Worm (Caenorhabditis elegans) whole organism, mixed stage, embryonic: Measurements from ENCODE around the gene lgc-22.

ENCODE experiments used
- bed-3 ChIP-seq: fragments of 200-800 bp; sonication (Bioruptor generic); optimal IDR thresholded peaks from 3 replicates; lab custom pipeline; 2018; ENCODE audit warnings: mild to moderate bottlenecking, missing genetic modification characterization, moderate library complexity, missing compliant biosample characterization
- blmp-1 ChIP-seq: fragments of 150-350 bp; optimal IDR thresholded peaks from 2 replicates; lab custom pipeline; 2014; ENCODE audit warnings: missing biosample characterization, missing genetic modification characterization
- ceh-39 ChIP-seq: fragments of 150-350 bp; optimal IDR thresholded peaks from 2 replicates; lab custom pipeline; 2014; ENCODE audit warnings: missing biosample characterization, missing genetic modification characterization
- ceh-83 ChIP-seq: fragments of 200-800 bp; sonication (Bioruptor generic); optimal IDR thresholded peaks from 2 replicates; lab custom pipeline; 2018; ENCODE audit warnings: mild to moderate bottlenecking, missing genetic modification characterization, missing compliant biosample characterization
- ces-1 ChIP-seq: fragments of 150-350 bp; optimal IDR thresholded peaks from 2 replicates; lab custom pipeline; 2014; ENCODE audit warnings: missing biosample characterization, missing genetic modification reagents, missing genetic modification characterization
- cnd-1 ChIP-seq: fragments of 200-800 bp; sonication (Bioruptor generic); optimal IDR thresholded peaks from 2 replicates; lab custom pipeline; 2018; ENCODE audit warnings: mild to moderate bottlenecking, missing genetic modification characterization, missing compliant biosample characterization
- drap-1 ChIP-seq: fragments of 200-800 bp; sonication (Bioruptor generic); optimal IDR thresholded peaks from 3 replicates; lab custom pipeline; 2018; ENCODE audit warnings: mild to moderate bottlenecking, missing genetic modification characterization, missing compliant biosample characterization
- elt-1 ChIP-seq: sonication (generic microtip); optimal IDR thresholded peaks from 2 replicates; lab custom pipeline; 2017; ENCODE audit warnings: missing genetic modification characterization, mild to moderate bottlenecking, missing compliant biosample characterization, antibody characterized with exemption, moderate library complexity, borderline replicate concordance; ENCODE audit not compliant: insufficient read depth
- elt-3 ChIP-seq: fragments of 150-350 bp; optimal IDR thresholded peaks from 2 replicates; lab custom pipeline; 2014; ENCODE audit warnings: missing biosample characterization, missing genetic modification characterization
- flh-1 ChIP-seq: fragments of 200-800 bp; sonication (Bioruptor generic); optimal IDR thresholded peaks from 2 replicates; lab custom pipeline; 2018; ENCODE audit warnings: mild to moderate bottlenecking, missing genetic modification characterization, moderate library complexity, missing compliant biosample characterization
- ham-2 ChIP-seq: fragments of 200-800 bp; sonication (Bioruptor generic); optimal IDR thresholded peaks from 2 replicates; lab custom pipeline; 2018; ENCODE audit warnings: mild to moderate bottlenecking, missing genetic modification characterization, missing compliant biosample characterization
- lin-13 ChIP-seq: fragments of 150-350 bp; optimal IDR thresholded peaks from 2 replicates; lab custom pipeline; 2014; ENCODE audit warnings: missing biosample characterization, missing genetic modification characterization
- lin-32 ChIP-seq: fragments of 200-800 bp; sonication (Bioruptor generic); optimal IDR thresholded peaks from 2 replicates; lab custom pipeline; 2018; ENCODE audit warnings: mild to moderate bottlenecking, missing genetic modification characterization, missing compliant biosample characterization
- lsy-2 ChIP-seq: fragments of 150-350 bp; optimal IDR thresholded peaks from 2 replicates; lab custom pipeline; 2014; ENCODE audit warnings: missing biosample characterization, missing genetic modification characterization
- mab-5 ChIP-seq: fragments of 150-350 bp; optimal IDR thresholded peaks from 2 replicates; lab custom pipeline; 2014; ENCODE audit warnings: missing biosample characterization, missing genetic modification characterization
- mep-1 ChIP-seq: fragments of 150-350 bp; optimal IDR thresholded peaks from 2 replicates; lab custom pipeline; 2017; ENCODE audit warnings: missing biosample characterization, missing genetic modification reagents, missing genetic modification characterization, inconsistent platforms
- nhr-12 ChIP-seq: fragments of 150-350 bp; optimal IDR thresholded peaks from 2 replicates; lab custom pipeline; 2014; ENCODE audit warnings: missing biosample characterization, missing genetic modification characterization
- nhr-2 ChIP-seq: fragments of 150-350 bp; optimal IDR thresholded peaks from 2 replicates; lab custom pipeline; 2014; ENCODE audit warnings: missing biosample characterization, missing genetic modification characterization
- nhr-237 ChIP-seq: fragments of 150-350 bp; optimal IDR thresholded peaks from 2 replicates; lab custom pipeline; 2014; ENCODE audit warnings: missing biosample characterization, missing genetic modification characterization
- nhr-28 ChIP-seq: fragments of 150-350 bp; optimal IDR thresholded peaks from 2 replicates; lab custom pipeline; 2014; ENCODE audit warnings: missing biosample characterization, missing genetic modification characterization
- nhr-76 ChIP-seq: sonication (generic microtip); optimal IDR thresholded peaks from 2 replicates; lab custom pipeline; 2017; ENCODE audit warnings: missing biosample characterization, missing genetic modification characterization
- pha-4 ChIP-seq: fragments of 150-350 bp; optimal IDR thresholded peaks from 2 replicates; lab custom pipeline; 2018; ENCODE audit warnings: missing biosample characterization, missing genetic modification reagents, missing genetic modification characterization
- sem-2 ChIP-seq: fragments of 200-800 bp; sonication (Bioruptor generic); optimal IDR thresholded peaks from 2 replicates; lab custom pipeline; 2018; ENCODE audit warnings: mild to moderate bottlenecking, missing genetic modification characterization, missing compliant biosample characterization
- snpc-4 ChIP-seq: fragments of 150-350 bp; optimal IDR thresholded peaks from 2 replicates; lab custom pipeline; 2014; ENCODE audit warnings: missing biosample characterization, missing genetic modification characterization
- sptf-1 ChIP-seq: sonication (generic microtip); optimal IDR thresholded peaks from 2 replicates; lab custom pipeline; 2017; ENCODE audit warnings: mild to moderate bottlenecking, missing genetic modification characterization, moderate library complexity, missing compliant biosample characterization
- tbx-8 ChIP-seq: fragments of 200-800 bp; sonication (Bioruptor generic); optimal IDR thresholded peaks from 2 replicates; lab custom pipeline; 2018; ENCODE audit warnings: mild to moderate bottlenecking, missing genetic modification characterization, moderate library complexity, missing compliant biosample characterization
- unc-120 ChIP-seq: sonication (generic microtip); optimal IDR thresholded peaks from 2 replicates; lab custom pipeline; 2017; ENCODE audit warnings: missing genetic modification characterization, missing compliant biosample characterization; ENCODE audit not compliant: poor library complexity, severe bottlenecking
- unc-39 ChIP-seq: fragments of 150-350 bp; optimal IDR thresholded peaks from 2 replicates; lab custom pipeline; 2014; ENCODE audit warnings: missing biosample characterization, missing genetic modification characterization
- zip-8 ChIP-seq: fragments of 150-350 bp; optimal IDR thresholded peaks from 2 replicates; lab custom pipeline; 2014; ENCODE audit warnings: missing biosample characterization, missing genetic modification characterization
- ztf-11 ChIP-seq: fragments of 150-350 bp; optimal IDR thresholded peaks from 2 replicates; lab custom pipeline; 2014; ENCODE audit warnings: missing biosample characterization, missing genetic modification characterization

lgc-22 gene

DNA sequence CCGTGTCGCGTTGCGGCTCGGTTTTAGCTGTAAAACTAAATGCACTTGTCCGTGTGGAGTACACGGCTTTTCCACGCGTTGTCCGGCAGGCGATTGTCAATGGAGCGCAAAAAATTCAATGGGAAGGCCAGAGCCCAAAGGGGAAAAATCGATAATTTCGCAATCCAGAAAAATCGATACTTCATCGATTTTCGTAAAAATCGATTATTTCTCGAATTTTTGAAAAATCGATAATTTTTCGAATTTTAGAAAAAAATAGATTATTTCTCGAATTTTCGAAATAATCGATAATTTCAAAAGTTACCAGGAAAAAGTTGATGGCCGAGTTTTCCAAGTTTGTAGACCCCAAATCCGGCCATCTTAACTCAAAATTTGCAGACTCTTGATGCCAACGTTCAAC lies 18.4 kb downstream of the lgc-22 start:
- no peak for TF ChIP-seq blmp-1

ce11 chrIV:4326445-4326844 lies 25.3 kb downstream of the lgc-22 start, which contains the start of gene trpl-2:
TSS of gene trpl-2 (plus strand) at chrIV:4326654.
- TF ChIP-seq pha-4 (tag; lab: Kevin White, UChicago), result no peak
- TF ChIP-seq lsy-2 (tag; lab: Kevin White, UChicago), result no peak
- TF ChIP-seq ztf-11 (tag; lab: Kevin White, UChicago), result no peak
- no peak for TF ChIP-seq zip-8
- TF ChIP-seq tbx-8, result no peak
- TF ChIP-seq snpc-4 (tag; lab: Kevin White, UChicago), result no peak
- no peak for TF ChIP-seq unc-120
- TF ChIP-seq nhr-12 (tag; lab: Kevin White, UChicago), result no peak
- TF ChIP-seq ceh-83 (GFP tag; lab: Kevin White, UChicago), result no peak
- no peak for TF ChIP-seq lin-13
- TF ChIP-seq elt-3 (tag; lab: Kevin White, UChicago), result no peak
- TF ChIP-seq ham-2, result no peak
- TF ChIP-seq sem-2, result no peak
- TF ChIP-seq nhr-28 (tag; lab: Kevin White, UChicago), result no peak
- no peak for TF ChIP-seq mab-5 (tag; lab: Kevin White, UChicago)
- no peak for TF ChIP-seq drap-1 (GFP tag; lab: Kevin White, UChicago)
- TF ChIP-seq mep-1 (tag; lab: Kevin White, UChicago), result no peak

DNA sequence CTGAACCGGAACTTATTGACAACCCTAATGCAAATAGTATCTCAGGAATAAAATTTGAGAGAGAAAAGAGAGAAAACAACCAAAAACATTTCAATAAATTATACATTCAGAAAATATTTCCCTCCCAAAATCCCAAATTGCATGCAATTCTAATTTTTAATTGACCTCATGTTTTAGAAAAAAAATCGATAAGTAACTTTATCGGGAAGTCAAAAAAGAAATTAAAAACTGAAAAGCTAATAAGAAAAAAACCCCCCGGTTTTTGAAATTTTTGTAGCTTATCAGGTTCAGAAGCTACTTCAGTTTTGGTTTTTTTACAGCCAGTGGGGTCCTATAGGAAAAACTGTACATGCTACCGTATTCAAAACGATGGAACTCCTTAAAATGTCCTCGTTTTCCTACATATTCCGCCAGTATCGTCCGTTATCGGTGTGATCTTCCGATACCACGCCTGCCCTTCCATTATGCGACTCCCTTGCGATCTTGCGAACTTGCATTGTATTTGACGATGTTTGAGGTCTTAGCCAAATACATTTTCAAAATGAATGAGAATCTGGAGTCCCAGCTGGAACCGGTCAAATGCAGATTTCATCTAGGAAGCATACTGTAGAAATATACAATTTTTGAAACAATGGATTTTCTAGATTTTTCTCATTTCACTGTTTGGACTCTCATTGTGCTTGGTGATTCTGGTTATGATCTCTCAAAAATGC lies 35.2 kb downstream of the lgc-22 start, which contains the start of the genes W03B1.3 and oac-51:
TSS of gene W03B1.3 (minus strand) at position 101 of the 713 bp plus-strand sequence.
TSS of gene oac-51 (plus strand) at position 663 of the 713 bp plus-strand sequence.
- no peak for TF ChIP-seq lin-32
- TF ChIP-seq sptf-1 (tag; lab: Kevin White, UChicago), result no peak
- TF ChIP-seq tbx-8, result no peak
- peak; percentile 51 for TF ChIP-seq elt-1 (tag; lab: Kevin White, UChicago)
- TF ChIP-seq bed-3 (GFP tag; lab: Kevin White, UChicago), result no peak

DNA sequence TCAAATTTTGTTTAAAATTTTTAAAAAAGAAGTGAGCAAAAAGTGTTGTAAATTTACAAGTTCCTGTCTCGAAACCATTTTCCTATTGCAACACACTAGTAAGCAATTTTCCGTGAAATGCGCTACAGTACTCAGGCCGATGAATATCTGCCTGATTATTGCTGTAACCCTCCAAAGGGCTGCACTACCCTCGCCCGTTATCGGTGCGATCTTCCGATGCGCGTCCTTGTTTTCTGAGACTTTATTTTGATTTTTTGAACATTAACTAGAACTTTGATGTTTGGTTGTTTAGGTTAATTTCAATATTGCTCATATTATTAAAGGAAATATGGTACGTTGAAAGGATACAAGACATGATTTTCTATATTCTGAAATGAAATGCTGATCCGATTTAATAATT lies 37.1 kb downstream of the lgc-22 start:
- TF ChIP-seq unc-39 (no peak), elt-1 (tag; lab: Kevin White, UChicago) (peak; percentile 70)

ce11 chrIV:4344828-4345227 lies 43.7 kb downstream of the lgc-22 start:
- TF ChIP-seq ces-1 (GFP tag; lab: Kevin White, UChicago), result no peak
- TF ChIP-seq blmp-1, result no peak
- TF ChIP-seq bed-3 (GFP tag; lab: Kevin White, UChicago), result no peak
- TF ChIP-seq lin-32, result no peak
- no peak for TF ChIP-seq nhr-12 (tag; lab: Kevin White, UChicago)
- TF ChIP-seq flh-1 (GFP tag; lab: Kevin White, UChicago), result no peak
- no peak for TF ChIP-seq nhr-2 (tag; lab: Kevin White, UChicago)
- TF ChIP-seq nhr-237 (tag; lab: Kevin White, UChicago), result no peak
- no peak for TF ChIP-seq elt-3 (tag; lab: Kevin White, UChicago)
- no peak for TF ChIP-seq ceh-39 (tag; lab: Kevin White, UChicago)
- TF ChIP-seq cnd-1 (tag; lab: Kevin White, UChicago), result no peak
- TF ChIP-seq snpc-4 (tag; lab: Kevin White, UChicago), result no peak
- no peak for TF ChIP-seq nhr-76 (tag; lab: Kevin White, UChicago)
- TF ChIP-seq mab-5 (tag; lab: Kevin White, UChicago), result no peak
- TF ChIP-seq ztf-11 (tag; lab: Kevin White, UChicago), result no peak
- no peak for TF ChIP-seq tbx-8
- no peak for TF ChIP-seq pha-4 (tag; lab: Kevin White, UChicago)

ce11 chrIV:4346512-4346911 lies 45.4 kb downstream of the lgc-22 start, which contains the start of gene oac-52:
TSS of gene oac-52 (minus strand) at chrIV:4346612.
- TF ChIP-seq flh-1 (GFP tag; lab: Kevin White, UChicago), result no peak
- no peak for TF ChIP-seq ham-2
- no peak for TF ChIP-seq snpc-4 (tag; lab: Kevin White, UChicago)
- TF ChIP-seq bed-3 (GFP tag; lab: Kevin White, UChicago), result no peak
- no peak for TF ChIP-seq sptf-1 (tag; lab: Kevin White, UChicago)
- TF ChIP-seq, all 35 proteins: peak for 0
